Worm (Caenorhabditis elegans) whole organism, late embryonic: ENCODE results near the gene D1086.12.

Experiments
- C08G9.2 ChIP-seq: sonication (generic microtip); optimal IDR thresholded peaks from 2 replicates; lab custom pipeline; 2016; ENCODE audit warnings: mild to moderate bottlenecking, missing genetic modification characterization, moderate library complexity, missing compliant biosample characterization
- C38D4.7 ChIP-seq: fragments of 200-800 bp; sonication (Bioruptor generic); optimal IDR thresholded peaks from 2 replicates; lab custom pipeline; 2018; ENCODE audit warnings: mild to moderate bottlenecking, missing genetic modification characterization, moderate library complexity, missing compliant biosample characterization
- F13H6.1 ChIP-seq: sonication (generic microtip); optimal IDR thresholded peaks from 2 replicates; lab custom pipeline; 2016; ENCODE audit warnings: missing genetic modification characterization, missing compliant biosample characterization
- K09A11.1 ChIP-seq: sonication (generic microtip); optimal IDR thresholded peaks from 2 replicates; lab custom pipeline; 2017; ENCODE audit warnings: antibody characterized with exemption, mild to moderate bottlenecking, missing genetic modification characterization, missing compliant biosample characterization; ENCODE audit not compliant: insufficient read depth
- ahr-1 ChIP-seq: sonication (generic microtip); optimal IDR thresholded peaks from 2 replicates; lab custom pipeline; 2016; ENCODE audit warnings: missing genetic modification characterization, missing compliant biosample characterization
- ama-1 ChIP-seq: fragments of 150-350 bp; optimal IDR thresholded peaks from 2 replicates; lab custom pipeline; 2014
- ceh-18 ChIP-seq: sonication (generic microtip); optimal IDR thresholded peaks from 2 replicates; lab custom pipeline; 2016; ENCODE audit warnings: missing genetic modification characterization, missing compliant biosample characterization
- ceh-2 ChIP-seq: sonication (generic microtip); optimal IDR thresholded peaks from 2 replicates; lab custom pipeline; 2016; ENCODE audit warnings: missing genotype, missing genetic modification characterization, missing compliant biosample characterization
- ceh-30 ChIP-seq: fragments of 150-350 bp; optimal IDR thresholded peaks from 2 replicates; lab custom pipeline; 2014; ENCODE audit warnings: missing biosample characterization, missing genetic modification characterization
- ceh-31 ChIP-seq: sonication (generic microtip); optimal IDR thresholded peaks from 2 replicates; lab custom pipeline; 2016; ENCODE audit warnings: missing genetic modification characterization, missing compliant biosample characterization
- ceh-34 ChIP-seq: sonication (generic microtip); optimal IDR thresholded peaks from 2 replicates; lab custom pipeline; 2016; ENCODE audit warnings: mild to moderate bottlenecking, missing genetic modification characterization, missing compliant biosample characterization
- ceh-48 ChIP-seq: sonication (generic microtip); optimal IDR thresholded peaks from 2 replicates; lab custom pipeline; 2016; ENCODE audit warnings: missing genetic modification characterization, inconsistent platforms, missing compliant biosample characterization
- ceh-6 ChIP-seq: fragments of 200-800 bp; sonication (Bioruptor generic); optimal IDR thresholded peaks from 2 replicates; lab custom pipeline; 2018; ENCODE audit warnings: mild to moderate bottlenecking, missing genetic modification characterization, missing compliant biosample characterization
- ceh-9 ChIP-seq: sonication (generic microtip); optimal IDR thresholded peaks from 2 replicates; lab custom pipeline; 2016; ENCODE audit warnings: mild to moderate bottlenecking, missing genetic modification characterization, inconsistent platforms, missing compliant biosample characterization
- che-1 ChIP-seq: sonication (generic microtip); optimal IDR thresholded peaks from 2 replicates; lab custom pipeline; 2016; ENCODE audit warnings: mild to moderate bottlenecking, missing genetic modification characterization, missing compliant biosample characterization
- dmd-4 ChIP-seq: sonication (generic microtip); optimal IDR thresholded peaks from 2 replicates; lab custom pipeline; 2016; ENCODE audit warnings: borderline replicate concordance, missing genetic modification characterization, missing compliant biosample characterization
- elt-2 ChIP-seq: sonication (generic microtip); optimal IDR thresholded peaks from 2 replicates; lab custom pipeline; 2016; ENCODE audit warnings: missing genetic modification reagents, missing genetic modification characterization, missing compliant biosample characterization
- fkh-6 ChIP-seq: sonication (generic microtip); optimal IDR thresholded peaks from 2 replicates; lab custom pipeline; 2016; ENCODE audit warnings: missing genetic modification characterization, missing compliant biosample characterization
- gmeb-2 ChIP-seq: sonication (generic microtip); optimal IDR thresholded peaks from 2 replicates; lab custom pipeline; 2016; ENCODE audit warnings: missing genetic modification characterization, inconsistent platforms, missing compliant biosample characterization
- hlh-13 ChIP-seq: fragments of 200-800 bp; sonication (Bioruptor generic); optimal IDR thresholded peaks from 2 replicates; lab custom pipeline; 2018; ENCODE audit warnings: mild to moderate bottlenecking, missing genetic modification characterization, missing compliant biosample characterization
- hlh-15 ChIP-seq: sonication (generic microtip); optimal IDR thresholded peaks from 2 replicates; lab custom pipeline; 2016; ENCODE audit warnings: missing genetic modification characterization, missing compliant biosample characterization
- hlh-30 ChIP-seq: sonication (generic microtip); optimal IDR thresholded peaks from 2 replicates; lab custom pipeline; 2017; ENCODE audit warnings: antibody characterized with exemption, missing genetic modification characterization, missing compliant biosample characterization; ENCODE audit not compliant: insufficient read depth
- hlh-8 ChIP-seq: sonication (generic microtip); optimal IDR thresholded peaks from 2 replicates; lab custom pipeline; 2016; ENCODE audit warnings: missing genotype, missing genetic modification characterization, missing compliant biosample characterization
- lin-11 ChIP-seq: fragments of 200-800 bp; sonication (Bioruptor generic); optimal IDR thresholded peaks from 2 replicates; lab custom pipeline; 2018; ENCODE audit warnings: mild to moderate bottlenecking, missing genetic modification characterization, missing compliant biosample characterization
- nhr-232 ChIP-seq: sonication (generic microtip); optimal IDR thresholded peaks from 2 replicates; lab custom pipeline; 2016; ENCODE audit warnings: missing genetic modification characterization, missing compliant biosample characterization
- pag-3 ChIP-seq: sonication (generic microtip); optimal IDR thresholded peaks from 2 replicates; lab custom pipeline; 2016; ENCODE audit warnings: missing compliant biosample characterization, missing genetic modification characterization, borderline replicate concordance
- pha-2 ChIP-seq: sonication (generic microtip); optimal IDR thresholded peaks from 2 replicates; lab custom pipeline; 2017; ENCODE audit warnings: mild to moderate bottlenecking, missing genetic modification characterization, missing compliant biosample characterization
- pqm-1 ChIP-seq: sonication (generic microtip); optimal IDR thresholded peaks from 2 replicates; lab custom pipeline; 2016; ENCODE audit warnings: missing genetic modification characterization, missing compliant biosample characterization
- ref-2 ChIP-seq: sonication (generic microtip); optimal IDR thresholded peaks from 2 replicates; lab custom pipeline; 2016; ENCODE audit warnings: missing genetic modification characterization, missing compliant biosample characterization
- sox-2 ChIP-seq: fragments of 200-800 bp; sonication (Bioruptor generic); IDR thresholded peaks from 2 replicates; pipeline ENCODE4 v1.3.6; 2022; ENCODE audit warnings: missing genetic modification reagents, missing genetic modification characterization, missing compliant biosample characterization
- sox-4 ChIP-seq: sonication (generic microtip); optimal IDR thresholded peaks from 2 replicates; lab custom pipeline; 2017; ENCODE audit warnings: mild to moderate bottlenecking, missing genetic modification characterization, inconsistent platforms, missing compliant biosample characterization
- tbx-2 ChIP-seq: sonication (generic microtip); optimal IDR thresholded peaks from 2 replicates; lab custom pipeline; 2016; ENCODE audit warnings: missing genetic modification characterization, missing compliant biosample characterization
- unc-42 ChIP-seq: sonication (generic microtip); optimal IDR thresholded peaks from 2 replicates; lab custom pipeline; 2016; ENCODE audit warnings: missing genotype, missing genetic modification characterization, missing compliant biosample characterization
- unc-55 ChIP-seq: sonication (generic microtip); optimal IDR thresholded peaks from 2 replicates; lab custom pipeline; 2017; ENCODE audit warnings: missing biosample characterization, missing genetic modification reagents, missing genetic modification characterization

Gene D1086.12

DNA sequence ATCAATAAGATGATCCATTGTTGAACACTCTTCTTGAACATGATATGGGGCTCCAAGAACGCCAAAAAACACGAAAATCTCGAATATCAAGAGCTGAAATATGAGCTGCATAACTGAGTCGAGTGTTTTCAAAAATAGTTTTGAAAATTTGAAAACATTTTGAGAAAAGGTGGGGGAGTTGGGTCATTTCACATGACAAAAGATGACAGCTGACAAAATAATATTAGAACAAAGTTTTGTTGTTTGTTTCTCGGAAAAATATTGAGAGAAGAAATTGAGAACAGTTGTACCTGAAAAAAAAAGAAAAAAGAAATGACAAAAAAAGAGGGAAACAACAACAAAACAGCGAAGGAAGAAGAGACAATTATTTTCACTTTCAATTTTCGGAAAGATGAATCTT, 2.5 kb upstream of the D1086.12 start, which contains the start of the genes D1086.2 and D1086.1:
D1086.2 (minus strand) TSS at position 150 of the 400 bp plus-strand sequence.
D1086.1 (plus strand) TSS at position 340 of the 400 bp plus-strand sequence.
- no peak for TF ChIP-seq F13H6.1 (tag; lab: Kevin White, UChicago)
- no peak for TF ChIP-seq K09A11.1 (tag; lab: Kevin White, UChicago)
- TF ChIP-seq nhr-232 (tag; lab: Kevin White, UChicago) = no peak
- TF ChIP-seq ceh-48 (tag; lab: Kevin White, UChicago) = no peak
- TF ChIP-seq gmeb-2 (tag; lab: Kevin White, UChicago) = no peak
- no peak for TF ChIP-seq hlh-15 (tag; lab: Kevin White, UChicago)
- TF ChIP-seq sox-2 (GFP tag; lab: Robert Waterston, UW) = no peak

DNA sequence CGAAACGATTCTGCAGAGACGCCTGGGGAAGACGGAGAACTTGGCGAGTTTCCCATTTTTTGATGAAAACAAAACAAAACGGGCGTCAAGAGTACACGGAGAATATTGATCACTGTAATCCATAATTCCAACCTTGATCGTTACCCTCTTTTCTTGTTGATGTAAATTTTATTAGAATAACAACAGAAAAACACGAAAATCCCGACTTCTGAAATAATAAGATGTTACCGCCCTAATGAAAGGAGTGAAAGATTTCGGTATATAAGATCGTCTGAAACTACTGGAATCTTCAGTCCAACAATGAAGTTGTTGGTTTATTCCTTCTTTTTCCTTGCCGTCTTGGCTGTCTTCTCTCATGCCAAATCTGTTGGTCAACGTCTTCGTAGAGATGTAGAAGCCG, 3.0 kb downstream of the D1086.12 start, which contains the start of gene D1086.9:
D1086.9 (plus strand) TSS at position 301 of the 400 bp plus-strand sequence.
- no peak for TF ChIP-seq pag-3
- TF ChIP-seq ceh-9 (tag; lab: Kevin White, UChicago) = no peak
- no peak for TF ChIP-seq ceh-2 (tag; lab: Kevin White, UChicago)
- no peak for TF ChIP-seq unc-42
- no peak for TF ChIP-seq pha-2 (tag; lab: Kevin White, UChicago)
- TF ChIP-seq ceh-6 (GFP tag; lab: Kevin White, UChicago) = no peak

DNA sequence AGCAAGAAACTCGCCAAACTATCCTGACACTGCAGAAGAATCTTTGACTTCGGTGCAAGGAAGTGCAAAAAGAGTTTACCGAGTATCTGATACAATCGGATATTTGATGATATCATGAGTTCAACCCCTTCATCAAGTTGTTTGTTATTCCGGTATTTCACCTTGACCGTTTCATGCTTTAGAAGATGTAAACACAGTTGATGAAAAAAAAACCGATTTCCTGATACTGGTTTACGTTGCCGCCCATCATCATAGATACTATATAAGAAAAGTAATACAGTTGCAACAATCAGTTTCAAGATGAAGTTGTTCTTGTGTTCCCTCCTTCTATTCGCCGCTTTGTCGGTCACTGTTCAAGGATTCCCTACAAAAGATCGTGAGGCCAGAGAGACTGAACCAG, 6.5 kb downstream of the D1086.12 start, which contains the start of gene H39E23.3:
H39E23.3 (plus strand) TSS at position 301 of the 400 bp plus-strand sequence.
- TF ChIP-seq ceh-18 (tag; lab: Kevin White, UChicago) (no peak), dmd-4 (tag; lab: Kevin White, UChicago) (no peak), C08G9.2 (no peak), K09A11.1 (tag; lab: Kevin White, UChicago) (no peak), ceh-34 (tag; lab: Kevin White, UChicago) (no peak), ceh-30 (tag; lab: Kevin White, UChicago) (no peak), pha-2 (tag; lab: Kevin White, UChicago) (no peak), ahr-1 (tag; lab: Kevin White, UChicago) (no peak), unc-55 (no peak), hlh-30 (tag; lab: Kevin White, UChicago) (no peak), C38D4.7 (GFP tag; lab: Kevin White, UChicago) (no peak), elt-2 (tag; lab: Kevin White, UChicago) (no peak), lin-11 (tag; lab: Kevin White, UChicago) (no peak), ceh-6 (GFP tag; lab: Kevin White, UChicago) (no peak)

DNA sequence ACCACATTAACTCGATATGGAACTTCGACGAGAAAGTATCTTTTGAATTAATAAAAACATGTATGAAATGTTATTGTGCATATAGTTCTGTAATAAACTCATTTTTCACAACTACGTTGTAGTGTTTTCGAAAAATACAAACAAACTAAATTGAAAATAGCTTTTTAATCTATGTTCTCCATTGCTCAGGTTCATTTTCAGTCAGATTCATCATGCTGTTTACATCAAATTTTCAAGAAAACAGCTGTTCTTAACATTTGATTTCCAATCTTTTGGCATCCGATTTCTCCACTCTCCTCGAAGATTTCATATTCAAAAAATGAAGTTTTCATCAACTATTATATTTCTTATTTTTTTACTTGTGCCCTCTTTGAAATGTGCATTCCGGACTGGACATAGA, 9.1 kb downstream of the D1086.12 start, which contains the start of gene H39E23.2:
H39E23.2 (plus strand) TSS at position 301 of the 400 bp plus-strand sequence.
- TF ChIP-seq che-1 = no peak
- TF ChIP-seq fkh-6 = no peak
- TF ChIP-seq F13H6.1 (tag; lab: Kevin White, UChicago) = no peak
- no peak for TF ChIP-seq ref-2 (tag; lab: Kevin White, UChicago)

DNA sequence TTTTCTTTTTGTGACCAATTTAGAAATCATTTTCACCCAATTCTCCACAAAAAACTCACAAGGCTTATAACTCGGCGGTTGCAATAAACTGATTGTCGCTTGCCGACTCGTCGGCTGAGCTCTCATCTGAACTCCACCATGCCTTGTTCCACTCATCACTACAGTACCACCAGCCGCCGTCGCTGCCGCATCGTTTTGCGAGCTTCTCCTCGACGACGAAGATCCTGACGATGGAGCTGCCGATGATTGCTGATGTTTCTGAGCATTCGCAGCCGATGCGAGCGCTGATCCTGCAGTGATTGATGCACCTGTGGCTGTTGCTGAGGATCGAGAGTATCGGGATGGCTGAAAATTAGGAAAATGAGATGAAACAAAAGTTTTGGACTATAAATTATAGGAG, 19.7 kb downstream of the D1086.12 start:
- TF ChIP-seq lin-11 (tag; lab: Kevin White, UChicago) (no peak), hlh-30 (tag; lab: Kevin White, UChicago) (no peak), ref-2 (tag; lab: Kevin White, UChicago) (no peak), C08G9.2 (no peak), K09A11.1 (tag; lab: Kevin White, UChicago) (no peak), ceh-6 (GFP tag; lab: Kevin White, UChicago) (no peak), hlh-13 (GFP tag; lab: Kevin White, UChicago) (no peak), sox-4 (tag; lab: Kevin White, UChicago) (no peak), pqm-1 (tag; lab: Kevin White, UChicago) (no peak), tbx-2 (tag; lab: Kevin White, UChicago) (no peak), hlh-8 (tag; lab: Kevin White, UChicago) (no peak), ahr-1 (tag; lab: Kevin White, UChicago) (no peak), ceh-30 (tag; lab: Kevin White, UChicago) (no peak), ceh-31 (tag; lab: Kevin White, UChicago) (no peak), ama-1 (no peak)
- TF ChIP-seq, all 69 proteins: peak for 0
